Worm (Caenorhabditis elegans) whole organism, young adult: Measurements from ENCODE around the gene F14H3.4.

Experiments
- B0035.1 ChIP-seq: sonication (generic microtip); optimal IDR thresholded peaks from 2 replicates; lab custom pipeline; 2016; ENCODE audit warnings: missing genetic modification characterization, mild to moderate bottlenecking, missing compliant biosample characterization, missing genotype, missing genetic modification reagents
- C06A6.2 ChIP-seq: fragments of 200-800 bp; sonication (Bioruptor generic); conservative IDR thresholded peaks from 2 replicates; pipeline ENCODE4 v1.3.6; 2022; ENCODE audit warnings: missing genetic modification characterization, missing compliant biosample characterization
- C17E4.6 ChIP-seq: fragments of 200-800 bp; sonication (Bioruptor generic); IDR thresholded peaks from 2 replicates; pipeline ENCODE4 v1.3.6; 2022; ENCODE audit warnings: missing genetic modification reagents, missing genetic modification characterization, missing compliant biosample characterization
- F10E7.11 ChIP-seq: sonication (generic microtip); optimal IDR thresholded peaks from 2 replicates; lab custom pipeline; 2017; ENCODE audit warnings: mild to moderate bottlenecking, missing genetic modification characterization, moderate library complexity, missing compliant biosample characterization
- F23B12.7 ChIP-seq: sonication (generic microtip); optimal IDR thresholded peaks from 2 replicates; lab custom pipeline; 2017; ENCODE audit warnings: missing genetic modification characterization, mild to moderate bottlenecking, missing compliant biosample characterization, antibody characterized with exemption, moderate library complexity; ENCODE audit not compliant: insufficient read depth
- F37B4.10 ChIP-seq: fragments of 200-800 bp; sonication (Bioruptor generic); IDR thresholded peaks from 2 replicates; pipeline ENCODE4 v1.3.6; 2022; ENCODE audit warnings: missing genetic modification characterization, missing compliant biosample characterization
- F57A8.1 ChIP-seq: fragments of 200-800 bp; sonication (Bioruptor generic); optimal IDR thresholded peaks from 2 replicates; lab custom pipeline; 2018; ENCODE audit warnings: mild to moderate bottlenecking, missing genetic modification characterization, moderate library complexity, missing compliant biosample characterization
- Y67H2A.10 ChIP-seq: fragments of 200-800 bp; sonication (Bioruptor generic); conservative IDR thresholded peaks from 2 replicates; pipeline ENCODE4 v1.3.6; 2022; ENCODE audit warnings: missing genetic modification reagents, missing genetic modification characterization, missing compliant biosample characterization
- aptf-3 ChIP-seq: fragments of 200-800 bp; sonication (Bioruptor generic); IDR thresholded peaks from 2 replicates; pipeline ENCODE4 v1.3.6; 2022; ENCODE audit warnings: missing genetic modification characterization, missing compliant biosample characterization
- bed-1 ChIP-seq: fragments of 200-800 bp; sonication (Bioruptor generic); IDR thresholded peaks from 2 replicates; pipeline ENCODE4 v1.3.6; 2022; ENCODE audit warnings: missing genetic modification reagents, missing genetic modification characterization, missing compliant biosample characterization
- bed-2 ChIP-seq: fragments of 200-800 bp; sonication (Bioruptor generic); IDR thresholded peaks from 2 replicates; pipeline ENCODE4 v1.3.6; 2022; ENCODE audit warnings: missing genetic modification reagents, missing genetic modification characterization, missing compliant biosample characterization
- cebp-1 ChIP-seq, 2 experiments: fragments of 200-800 bp in 1 of 2; sonication (Bioruptor generic) in 1 of 2; sonication (generic microtip) in 1 of 2; IDR thresholded peaks in 1 of 2; optimal IDR thresholded peaks in 1 of 2; 2 replicates each; pipeline versions ENCODE4 v1.3.6 to Lab custom; 2017 to 2022; ENCODE audit warnings: missing compliant biosample characterization in 2 of 2, missing genetic modification characterization in 2 of 2, mild to moderate bottlenecking in 1 of 2, missing genetic modification reagents in 1 of 2, moderate library complexity in 1 of 2
- cebp-2 ChIP-seq: fragments of 200-800 bp; sonication (Bioruptor generic); IDR thresholded peaks from 2 replicates; pipeline ENCODE4 v1.3.6; 2022; ENCODE audit warnings: missing genetic modification characterization, missing compliant biosample characterization
- ceh-91 ChIP-seq: fragments of 200-800 bp; sonication (Bioruptor generic); IDR thresholded peaks from 2 replicates; pipeline ENCODE4 v1.3.6; 2022; ENCODE audit warnings: missing genetic modification reagents, missing genetic modification characterization, missing compliant biosample characterization
- dpl-1 ChIP-seq: fragments of 150-350 bp; optimal IDR thresholded peaks from 2 replicates; lab custom pipeline; 2014; ENCODE audit warnings: missing biosample characterization, missing genetic modification reagents, missing genetic modification characterization
- efl-1 ChIP-seq: fragments of 150-350 bp; optimal IDR thresholded peaks from 2 replicates; lab custom pipeline; 2014; ENCODE audit warnings: missing biosample characterization, missing genetic modification reagents, missing genetic modification characterization
- egrh-3 ChIP-seq: fragments of 200-800 bp; sonication (Bioruptor generic); IDR thresholded peaks from 2 replicates; pipeline ENCODE4 v1.3.6; 2022; ENCODE audit warnings: missing genetic modification reagents, missing genetic modification characterization, missing compliant biosample characterization
- ekl-4 ChIP-seq: fragments of 200-800 bp; sonication (Bioruptor generic); IDR thresholded peaks from 2 replicates; pipeline ENCODE4 v1.3.6; 2022; ENCODE audit warnings: missing genetic modification reagents, missing genetic modification characterization, missing compliant biosample characterization
- ets-4 ChIP-seq: fragments of 200-800 bp; sonication (Bioruptor generic); optimal IDR thresholded peaks from 2 replicates; lab custom pipeline; 2018; ENCODE audit warnings: mild to moderate bottlenecking, missing genetic modification characterization, missing compliant biosample characterization
- lin-40 ChIP-seq: sonication (generic microtip); optimal IDR thresholded peaks from 2 replicates; lab custom pipeline; 2016; ENCODE audit warnings: missing genetic modification characterization, mild to moderate bottlenecking, missing compliant biosample characterization, missing genotype, missing genetic modification reagents
- lin-54 ChIP-seq: fragments of 200-800 bp; sonication (Bioruptor generic); optimal IDR thresholded peaks from 2 replicates; lab custom pipeline; 2018; ENCODE audit warnings: mild to moderate bottlenecking, missing genetic modification characterization, missing compliant biosample characterization
- lir-1 ChIP-seq: fragments of 200-800 bp; sonication (Bioruptor generic); conservative IDR thresholded peaks from 2 replicates; pipeline ENCODE4 v1.3.6; 2022; ENCODE audit warnings: missing genetic modification reagents, missing genetic modification characterization, missing compliant biosample characterization
- lsy-27 ChIP-seq: sonication (generic microtip); optimal IDR thresholded peaks from 2 replicates; lab custom pipeline; 2017; ENCODE audit warnings: missing genetic modification characterization, mild to moderate bottlenecking, missing compliant biosample characterization, antibody characterized with exemption, missing genotype, borderline replicate concordance; ENCODE audit not compliant: insufficient read depth
- madf-6 ChIP-seq: fragments of 200-800 bp; sonication (Bioruptor generic); IDR thresholded peaks from 2 replicates; pipeline ENCODE4 v1.3.6; 2022; ENCODE audit warnings: missing genetic modification reagents, missing genetic modification characterization, missing compliant biosample characterization
- madf-8 ChIP-seq: fragments of 200-800 bp; sonication (Bioruptor generic); conservative IDR thresholded peaks from 2 replicates; pipeline ENCODE4 v1.3.6; 2022; ENCODE audit warnings: missing genetic modification reagents, missing genetic modification characterization, missing compliant biosample characterization
- mcd-1 ChIP-seq: fragments of 200-800 bp; sonication (Bioruptor generic); IDR thresholded peaks from 2 replicates; pipeline ENCODE4 v1.3.6; 2022; ENCODE audit warnings: missing genetic modification reagents, missing genetic modification characterization, missing compliant biosample characterization
- nhr-179 ChIP-seq: sonication (generic microtip); optimal IDR thresholded peaks from 2 replicates; lab custom pipeline; 2016; ENCODE audit warnings: mild to moderate bottlenecking, missing genetic modification characterization, missing compliant biosample characterization
- nhr-27 ChIP-seq: fragments of 200-800 bp; sonication (Bioruptor generic); optimal IDR thresholded peaks from 2 replicates; lab custom pipeline; 2018; ENCODE audit warnings: mild to moderate bottlenecking, missing genetic modification characterization, moderate library complexity, missing compliant biosample characterization
- nhr-80 ChIP-seq: sonication (generic microtip); optimal IDR thresholded peaks from 2 replicates; lab custom pipeline; 2016; ENCODE audit warnings: missing genetic modification characterization, missing compliant biosample characterization
- pha-4 ChIP-seq: fragments of 150-350 bp; sonication (generic microtip); optimal IDR thresholded peaks from 2 replicates; lab custom pipeline; 2014; ENCODE audit warnings: missing biosample characterization, missing genetic modification reagents, missing genetic modification characterization
- sdz-38 ChIP-seq: sonication (generic microtip); optimal IDR thresholded peaks from 2 replicates; lab custom pipeline; 2016; ENCODE audit warnings: missing genotype, missing genetic modification characterization, missing compliant biosample characterization
- sea-2 ChIP-seq: fragments of 200-800 bp; sonication (Bioruptor generic); IDR thresholded peaks from 2 replicates; pipeline ENCODE4 v1.3.6; 2022; ENCODE audit warnings: missing genetic modification characterization, missing compliant biosample characterization
- snpc-1.1 ChIP-seq: sonication (generic microtip); optimal IDR thresholded peaks from 2 replicates; lab custom pipeline; 2017; ENCODE audit warnings: missing genetic modification characterization, mild to moderate bottlenecking, missing compliant biosample characterization, antibody characterized with exemption, moderate library complexity, missing genotype, missing genetic modification reagents; ENCODE audit not compliant: insufficient read depth
- snpc-4 ChIP-seq, 5 experiments: fragments of 150-350 bp in 1 of 5; sonication (generic microtip) in 4 of 5; optimal IDR thresholded peaks; 2 replicates each; lab custom pipeline; 2014 to 2018; ENCODE audit warnings: missing genetic modification characterization in 5 of 5, missing biosample characterization in 3 of 5, antibody characterized with exemption in 2 of 5, mild to moderate bottlenecking in 2 of 5, missing compliant biosample characterization in 2 of 5, missing genotype in 2 of 5, moderate library complexity in 2 of 5, missing genetic modification reagents in 1 of 5
- tlf-1 ChIP-seq: fragments of 200-800 bp; sonication (Bioruptor generic); optimal IDR thresholded peaks from 2 replicates; lab custom pipeline; 2018; ENCODE audit warnings: mild to moderate bottlenecking, missing genetic modification characterization, missing compliant biosample characterization
- unc-130 ChIP-seq: sonication (generic microtip); optimal IDR thresholded peaks from 2 replicates; lab custom pipeline; 2016; ENCODE audit warnings: missing genetic modification reagents, missing genetic modification characterization, missing compliant biosample characterization
- xnd-1 ChIP-seq: sonication (generic microtip); optimal IDR thresholded peaks from 2 replicates; lab custom pipeline; 2016; ENCODE audit warnings: missing genotype, missing genetic modification reagents, missing genetic modification characterization, missing compliant biosample characterization
- ztf-25 ChIP-seq: fragments of 200-800 bp; sonication (Bioruptor generic); IDR thresholded peaks from 2 replicates; pipeline ENCODE4 v1.3.6; 2022; ENCODE audit warnings: missing genetic modification reagents, missing genetic modification characterization, missing compliant biosample characterization
- ztf-26 ChIP-seq: sonication (generic microtip); optimal IDR thresholded peaks from 2 replicates; lab custom pipeline; 2017; ENCODE audit warnings: missing genetic modification characterization, missing compliant biosample characterization

The F14H3.4 gene

ce11 chrV:16055031-16055430, at the start of gene F14H3.4:
Gene F14H3.4, minus strand, starts transcription at chrV:16055072.
- TF ChIP-seq nhr-80 (tag; lab: Kevin White, UChicago) (no peak), ztf-26 (no peak), lin-54 (GFP tag; lab: Kevin White, UChicago) (no peak), ets-4 (GFP tag; lab: Kevin White, UChicago) (no peak), F10E7.11 (tag; lab: Kevin White, UChicago) (no peak), nhr-179 (tag; lab: Kevin White, UChicago) (no peak), egrh-3 (GFP tag; lab: Robert Waterston, UW) (no peak), unc-130 (GFP tag; lab: Kevin White, UChicago) (no peak), F37B4.10 (no peak), mcd-1 (GFP tag; lab: Robert Waterston, UW) (no peak), madf-6 (GFP tag; lab: Robert Waterston, UW) (peak; percentile 88), snpc-1.1 (tag; lab: Kevin White, UChicago) (no peak), efl-1 (GFP tag; lab: Kevin White, UChicago) (peak; percentile 62), xnd-1 (tag; lab: Kevin White, UChicago) (peak; percentile 42), tlf-1 (GFP tag; lab: Kevin White, UChicago) (no peak), Y67H2A.10 (GFP tag; lab: Robert Waterston, UW) (no peak), dpl-1 (peak; percentile 5), aptf-3 (GFP tag; lab: Robert Waterston, UW) (no peak), bed-1 (GFP tag; lab: Robert Waterston, UW) (no peak), cebp-2 (no peak), snpc-4 (GFP tag; optimal IDR thresholded peaks at IDR 0.05; lab: Kevin White, UChicago) (no peak), snpc-4 (tag; optimal IDR thresholded peaks at IDR 0.05; lab: Kevin White, UChicago) (no peak), madf-8 (peak; percentile 69), ekl-4 (no peak), C17E4.6 (GFP tag; lab: Robert Waterston, UW) (no peak), lir-1 (no peak)

- TF ChIP-seq nhr-27: no peak
- TF ChIP-seq pha-4: no peak
- TF ChIP-seq F57A8.1 (GFP tag; lab: Kevin White, UChicago): no peak
- TF ChIP-seq F23B12.7: no peak
- TF ChIP-seq sdz-38: no peak
- no peak for TF ChIP-seq egrh-3 (GFP tag; lab: Robert Waterston, UW)
- no peak for TF ChIP-seq bed-2 (GFP tag; lab: Robert Waterston, UW)
- TF ChIP-seq C06A6.2 (GFP tag; lab: Robert Waterston, UW): no peak
- TF ChIP-seq B0035.1 (tag; lab: Kevin White, UChicago): no peak
- TF ChIP-seq ceh-91 (GFP tag; lab: Robert Waterston, UW): no peak
- TF ChIP-seq aptf-3 (GFP tag; lab: Robert Waterston, UW): no peak
- TF ChIP-seq cebp-1 (GFP tag; IDR thresholded peaks at IDR 0.05; lab: Robert Waterston, UW): no peak
- TF ChIP-seq cebp-1 (tag; optimal IDR thresholded peaks at IDR 0.05; lab: Kevin White, UChicago): no peak
- TF ChIP-seq lsy-27: no peak
- no peak for TF ChIP-seq sea-2 (GFP tag; lab: Robert Waterston, UW)
- TF ChIP-seq ztf-25 (GFP tag; lab: Robert Waterston, UW): no peak
- no peak for TF ChIP-seq lin-40 (tag; lab: Kevin White, UChicago)
These were observed 48.7 kb upstream of the F14H3.4 start, which contains the start of gene argk-1 for ce11 chrV:16103594-16103993. Gene argk-1, plus strand, starts transcription at chrV:16103894.
